Fruit fly (Drosophila melanogaster) whole organism, embryonic: ENCODE results near the gene Jon65Aiii.
A peak's percentile ranks its signal among the peaks of the same experiment; 100 is the strongest.

Source experiments
- Adf1 ChIP-seq: fragments of 200-800 bp; sonication (Bioruptor generic); IDR thresholded peaks from 2 replicates; pipeline ENCODE4 v1.3.6; 2022; ENCODE audit warnings: missing biosample characterization, missing genetic modification characterization
- Antp ChIP-seq: fragments of 200-800 bp; sonication (Bioruptor generic); optimal IDR thresholded peaks from 3 replicates; lab custom pipeline; 2016; ENCODE audit warnings: missing biosample characterization, missing genetic modification characterization
- Asciz ChIP-seq: fragments of 200-800 bp; sonication (Bioruptor generic); optimal IDR thresholded peaks from 2 replicates; lab custom pipeline; 2017; ENCODE audit warnings: missing biosample characterization, mild to moderate bottlenecking, missing genetic modification characterization, missing genetic modification reagents
- B-H2 ChIP-seq: fragments of 200-800 bp; sonication (Bioruptor generic); optimal IDR thresholded peaks from 2 replicates; lab custom pipeline; 2018; ENCODE audit warnings: missing biosample characterization, mild to moderate bottlenecking, missing genetic modification characterization
- BtbVII ChIP-seq: fragments of 200-800 bp; sonication (Bioruptor generic); optimal IDR thresholded peaks from 3 replicates; lab custom pipeline; 2017; ENCODE audit warnings: missing biosample characterization, mild to moderate bottlenecking, missing genetic modification characterization
- CG10979 ChIP-seq: fragments of 200-800 bp; sonication (Bioruptor generic); optimal IDR thresholded peaks from 2 replicates; lab custom pipeline; 2018; ENCODE audit warnings: missing biosample characterization, mild to moderate bottlenecking, missing genetic modification characterization, moderate library complexity
- CG11456 ChIP-seq: fragments of 200-800 bp; sonication (Bioruptor generic); IDR thresholded peaks from 3 replicates; pipeline ENCODE4 v1.3.6; 2022; ENCODE audit warnings: missing biosample characterization, missing genetic modification characterization
- CG12769 ChIP-seq: fragments of 200-800 bp; sonication (Bioruptor generic); optimal IDR thresholded peaks from 2 replicates; lab custom pipeline; 2019; ENCODE audit warnings: missing biosample characterization, mild to moderate bottlenecking, missing genetic modification characterization, moderate library complexity
- CG14860 ChIP-seq: fragments of 200-800 bp; sonication (Bioruptor generic); IDR thresholded peaks from 3 replicates; pipeline ENCODE4 v1.3.6; 2022; ENCODE audit warnings: missing biosample characterization, missing genetic modification characterization; ENCODE audit not compliant: partially characterized antibody
- CG17328 ChIP-seq: fragments of 200-800 bp; sonication (Bioruptor generic); IDR thresholded peaks from 2 replicates; pipeline ENCODE4 v1.3.6; 2022; ENCODE audit warnings: missing biosample characterization, missing genetic modification characterization
- CG18599 ChIP-seq: fragments of 200-800 bp; sonication (Bioruptor generic); optimal IDR thresholded peaks from 3 replicates; lab custom pipeline; 2017; ENCODE audit warnings: missing biosample characterization, missing genetic modification characterization, mild to moderate bottlenecking, moderate library complexity, missing genetic modification reagents
- CG2116 ChIP-seq: fragments of 200-800 bp; sonication (Bioruptor generic); optimal IDR thresholded peaks from 3 replicates; lab custom pipeline; 2018; ENCODE audit warnings: missing biosample characterization, mild to moderate bottlenecking, missing genetic modification characterization
- CG2199 ChIP-seq: fragments of 200-800 bp; sonication (Bioruptor generic); IDR thresholded peaks from 3 replicates; pipeline ENCODE4 v1.3.6; 2022; ENCODE audit warnings: missing biosample characterization, missing genetic modification characterization
- CG2712 ChIP-seq: fragments of 200-800 bp; optimal IDR thresholded peaks from 3 replicates; lab custom pipeline; 2019; ENCODE audit warnings: missing biosample characterization, mild to moderate bottlenecking, missing genetic modification characterization, moderate library complexity
- CG30403 ChIP-seq: fragments of 200-800 bp; sonication (Bioruptor generic); optimal IDR thresholded peaks from 3 replicates; lab custom pipeline; 2016; ENCODE audit warnings: missing biosample characterization, missing genetic modification characterization
- CG30431 ChIP-seq: fragments of 200-800 bp; sonication (Bioruptor generic); optimal IDR thresholded peaks from 2 replicates; lab custom pipeline; 2017; ENCODE audit warnings: missing biosample characterization, missing genetic modification characterization
- CG3281 ChIP-seq: fragments of 200-800 bp; sonication (Bioruptor generic); optimal IDR thresholded peaks from 3 replicates; lab custom pipeline; 2017; ENCODE audit warnings: missing biosample characterization, mild to moderate bottlenecking, missing genetic modification characterization
- CG3407 ChIP-seq: fragments of 200-800 bp; sonication (Bioruptor generic); optimal IDR thresholded peaks from 2 replicates; lab custom pipeline; 2018; ENCODE audit warnings: missing biosample characterization, mild to moderate bottlenecking, missing genetic modification characterization
- CG4424 ChIP-seq: fragments of 200-800 bp; sonication (Bioruptor generic); optimal IDR thresholded peaks from 3 replicates; lab custom pipeline; 2016; ENCODE audit warnings: missing biosample characterization, missing genetic modification characterization
- CG6854 ChIP-seq: fragments of 200-800 bp; sonication (Bioruptor generic); optimal IDR thresholded peaks from 3 replicates; lab custom pipeline; 2017; ENCODE audit warnings: missing biosample characterization, mild to moderate bottlenecking, missing genetic modification characterization
- CG7357 ChIP-seq: fragments of 200-800 bp; sonication (Bioruptor generic); IDR thresholded peaks from 3 replicates; pipeline ENCODE4 v1.3.6; 2022; ENCODE audit warnings: missing biosample characterization, missing genetic modification characterization
- CG7839 ChIP-seq: fragments of 200-800 bp; sonication (Bioruptor generic); optimal IDR thresholded peaks from 3 replicates; lab custom pipeline; 2018; ENCODE audit warnings: missing biosample characterization, mild to moderate bottlenecking, missing genetic modification characterization, moderate library complexity
- CG8765 ChIP-seq: fragments of 200-800 bp; sonication (Bioruptor generic); IDR thresholded peaks from 2 replicates; pipeline ENCODE4 v1.3.6; 2022; ENCODE audit warnings: missing biosample characterization, missing genetic modification characterization
- CG9437 ChIP-seq: fragments of 200-800 bp; sonication (Bioruptor generic); optimal IDR thresholded peaks from 2 replicates; lab custom pipeline; 2018; ENCODE audit warnings: missing biosample characterization, mild to moderate bottlenecking, missing genetic modification characterization
- D19A ChIP-seq: fragments of 200-800 bp; optimal IDR thresholded peaks from 3 replicates; lab custom pipeline; 2019; ENCODE audit warnings: missing biosample characterization, mild to moderate bottlenecking, missing genetic modification characterization, moderate library complexity
- Dp ChIP-seq: fragments of 200-800 bp; sonication (Bioruptor generic); optimal IDR thresholded peaks from 2 replicates; lab custom pipeline; 2018; ENCODE audit warnings: missing biosample characterization, mild to moderate bottlenecking, missing genetic modification characterization, moderate library complexity
- Fer1 ChIP-seq: fragments of 200-800 bp; sonication (Bioruptor generic); optimal IDR thresholded peaks from 2 replicates; lab custom pipeline; 2017; ENCODE audit warnings: missing biosample characterization, mild to moderate bottlenecking, missing genetic modification characterization
- Gsc ChIP-seq: fragments of 200-800 bp; sonication (Bioruptor generic); IDR thresholded peaks from 2 replicates; pipeline ENCODE4 v1.3.6; 2022; ENCODE audit warnings: missing biosample characterization, missing genetic modification characterization
- HLHmδ ChIP-seq: fragments of 200-800 bp; sonication (Bioruptor generic); optimal IDR thresholded peaks from 2 replicates; lab custom pipeline; 2018; ENCODE audit warnings: missing biosample characterization, mild to moderate bottlenecking, missing genetic modification characterization, moderate library complexity
- Lim3 ChIP-seq: fragments of 200-800 bp; sonication (Bioruptor generic); IDR thresholded peaks from 2 replicates; pipeline ENCODE4 v1.3.6; 2022; ENCODE audit warnings: missing biosample characterization, missing genetic modification characterization
- Nf-YB ChIP-seq: fragments of 200-800 bp; sonication (Bioruptor generic); optimal IDR thresholded peaks from 3 replicates; lab custom pipeline; 2019; ENCODE audit warnings: missing biosample characterization, mild to moderate bottlenecking, missing genetic modification characterization, moderate library complexity
- Opbp ChIP-seq: fragments of 200-800 bp; sonication (Bioruptor generic); IDR thresholded peaks from 3 replicates; pipeline ENCODE4 v1.3.6; 2022; ENCODE audit warnings: missing biosample characterization, missing genetic modification characterization; ENCODE audit not compliant: partially characterized antibody
- Xrp1 ChIP-seq: fragments of 200-800 bp; sonication (Bioruptor generic); IDR thresholded peaks from 2 replicates; pipeline ENCODE4 v1.3.6; 2022; ENCODE audit warnings: missing biosample characterization, missing genetic modification characterization
- cad ChIP-seq: fragments of >200 bp; optimal IDR thresholded peaks from 2 replicates; lab custom pipeline; 2017; ENCODE audit warnings: missing biosample characterization, missing genetic modification characterization
- dmrt11E ChIP-seq: fragments of 200-800 bp; sonication (Bioruptor generic); optimal IDR thresholded peaks from 3 replicates; lab custom pipeline; 2018; ENCODE audit warnings: missing biosample characterization, mild to moderate bottlenecking, missing genetic modification characterization, moderate library complexity
- fd96Cb ChIP-seq: fragments of 200-800 bp; sonication (Bioruptor generic); optimal IDR thresholded peaks from 2 replicates; lab custom pipeline; 2018; ENCODE audit warnings: missing biosample characterization, mild to moderate bottlenecking, missing genetic modification characterization, moderate library complexity
- grau ChIP-seq: fragments of 200-800 bp; optimal IDR thresholded peaks from 3 replicates; lab custom pipeline; 2019; ENCODE audit warnings: missing biosample characterization, mild to moderate bottlenecking, missing genetic modification characterization, moderate library complexity
- hth ChIP-seq: fragments of >200 bp; optimal IDR thresholded peaks from 2 replicates; lab custom pipeline; 2017; ENCODE audit warnings: inconsistent platforms
- lab ChIP-seq: fragments of 200-800 bp; sonication (Bioruptor generic); optimal IDR thresholded peaks from 3 replicates; lab custom pipeline; 2017; ENCODE audit warnings: missing biosample characterization, missing genetic modification characterization, mild to moderate bottlenecking, moderate library complexity, missing genetic modification reagents
- lbe ChIP-seq: fragments of 200-800 bp; sonication (Bioruptor generic); optimal IDR thresholded peaks from 2 replicates; lab custom pipeline; 2016; ENCODE audit warnings: missing biosample characterization, mild to moderate bottlenecking, missing genetic modification characterization
- lov ChIP-seq, 2 experiments: fragments of 200-800 bp in 1 of 2; fragments of >200 bp in 1 of 2; sonication (Bioruptor generic) in 1 of 2; IDR thresholded peaks in 1 of 2; optimal IDR thresholded peaks in 1 of 2; 2 replicates in 1 of 2; 3 replicates in 1 of 2; pipeline versions ENCODE4 v1.3.6 to Lab custom; 2017 to 2022; ENCODE audit warnings: missing biosample characterization in 1 of 2, missing genetic modification characterization in 1 of 2
- org-1 ChIP-seq: fragments of 200-800 bp; sonication (Bioruptor generic); optimal IDR thresholded peaks from 2 replicates; lab custom pipeline; 2017; ENCODE audit warnings: missing biosample characterization, missing genetic modification characterization
- p53 ChIP-seq: fragments of 200-800 bp; sonication (Bioruptor generic); optimal IDR thresholded peaks from 2 replicates; lab custom pipeline; 2016; ENCODE audit warnings: missing biosample characterization, missing genetic modification characterization
- schlank ChIP-seq: fragments of 200-800 bp; sonication (Bioruptor generic); optimal IDR thresholded peaks from 2 replicates; lab custom pipeline; 2018; ENCODE audit warnings: missing biosample characterization, mild to moderate bottlenecking, missing genetic modification characterization
- sens-2 ChIP-seq: fragments of 200-800 bp; sonication (Bioruptor generic); IDR thresholded peaks from 2 replicates; pipeline ENCODE4 v1.3.6; 2022; ENCODE audit warnings: missing biosample characterization, missing genetic modification characterization
- shn ChIP-seq: fragments of 200-800 bp; sonication (Bioruptor generic); optimal IDR thresholded peaks from 3 replicates; lab custom pipeline; 2016; ENCODE audit warnings: missing biosample characterization, missing genetic modification characterization
- stwl ChIP-seq: fragments of 200-800 bp; sonication (Bioruptor generic); optimal IDR thresholded peaks from 3 replicates; lab custom pipeline; 2018; ENCODE audit warnings: missing biosample characterization, mild to moderate bottlenecking, missing genetic modification characterization, moderate library complexity
- trem ChIP-seq: fragments of 200-800 bp; optimal IDR thresholded peaks from 3 replicates; lab custom pipeline; 2019; ENCODE audit warnings: missing biosample characterization, mild to moderate bottlenecking, missing genetic modification characterization, moderate library complexity
- tup ChIP-seq: fragments of 200-800 bp; sonication (Bioruptor generic); optimal IDR thresholded peaks from 2 replicates; lab custom pipeline; 2016; ENCODE audit warnings: missing biosample characterization, mild to moderate bottlenecking, missing genetic modification characterization, moderate library complexity
- twi ChIP-seq: fragments of 200-800 bp; optimal IDR thresholded peaks from 2 replicates; lab custom pipeline; 2019; ENCODE audit warnings: missing biosample characterization, mild to moderate bottlenecking, missing genetic modification characterization, moderate library complexity
- zf30C ChIP-seq: fragments of 200-800 bp; sonication (Bioruptor generic); optimal IDR thresholded peaks from 3 replicates; lab custom pipeline; 2018; ENCODE audit warnings: missing biosample characterization, mild to moderate bottlenecking, missing genetic modification characterization

Jon65Aiii gene

dm6 chr3L:6085157-6085556, 34.6 kb downstream of the Jon65Aiii start (continued):
- TF ChIP-seq HLHmδ (GFP tag; lab: Kevin White, UChicago) (no peak), Nf-YB (GFP tag; lab: Kevin White, UChicago) (no peak), D19A (tag; lab: Kevin White, UChicago) (peak; percentile 50), Opbp (GFP tag; lab: Robert Waterston, UW) (no peak), stwl (tag; lab: Kevin White, UChicago) (no peak), CG30403 (GFP tag; lab: Kevin White, UChicago) (peak; percentile 15), CG2199 (no peak), lab (peak; percentile 7), Adf1 (no peak), CG7357 (GFP tag; lab: Robert Waterston, UW) (no peak), CG10979 (peak; percentile 51), sens-2 (no peak), dmrt11E (tag; lab: Kevin White, UChicago) (peak; percentile 30), B-H2 (no peak), lbe (no peak), Asciz (peak; percentile 3), p53 (GFP tag; lab: Kevin White, UChicago) (no peak), CG4424 (GFP tag; lab: Kevin White, UChicago) (peak; percentile 11), shn (no peak), schlank (tag; lab: Kevin White, UChicago) (no peak), Gsc (GFP tag; lab: Robert Waterston, UW) (no peak), CG17328 (GFP tag; lab: Robert Waterston, UW) (no peak), zf30C (GFP tag; lab: Kevin White, UChicago) (no peak), Dp (GFP tag; lab: Kevin White, UChicago) (no peak), trem (tag; lab: Kevin White, UChicago) (peak; percentile 29), twi (tag; lab: Kevin White, UChicago) (no peak), CG3407 (no peak), BtbVII (GFP tag; lab: Kevin White, UChicago) (no peak), CG6854 (GFP tag; lab: Kevin White, UChicago) (no peak), CG2712 (peak; percentile 58), CG18599 (GFP tag; lab: Kevin White, UChicago) (peak; percentile 68), CG9437 (GFP tag; lab: Kevin White, UChicago) (no peak), Fer1 (peak; percentile 52), CG3281 (GFP tag; lab: Kevin White, UChicago) (peak; percentile 20), CG2116 (no peak), Antp (GFP tag; lab: Kevin White, UChicago) (no peak), Xrp1 (0 out of 2 replicates have a peak, but pooled peaks have one; percentile 23), CG7839 (tag; lab: Kevin White, UChicago) (peak; percentile 50), grau (tag; lab: Kevin White, UChicago) (peak; percentile 48), CG8765 (GFP tag; lab: Robert Waterston, UW) (no peak), CG30431 (GFP tag; lab: Kevin White, UChicago) (no peak), CG14860 (GFP tag; lab: Robert Waterston, UW) (no peak), CG11456 (GFP tag; lab: Robert Waterston, UW) (no peak), Lim3 (GFP tag; lab: Robert Waterston, UW) (no peak), tup (no peak), CG12769 (tag; lab: Kevin White, UChicago) (no peak), cad (no peak), org-1 (no peak), hth (lab: Kevin White, UChicago) (no peak), fd96Cb (peak; percentile 22), lov (optimal IDR thresholded peaks at IDR 0.05; lab: Kevin White, UChicago) (no peak), lov (GFP tag; IDR thresholded peaks at IDR 0.05; lab: Robert Waterston, UW) (no peak)
